Worm (Caenorhabditis elegans) whole organism, midembryonic: ENCODE data around the gene ZK666.1.

Experiments
- ref-1 ChIP-seq: fragments of 200-800 bp; sonication (Bioruptor generic); conservative IDR thresholded peaks from 2 replicates; pipeline ENCODE4 v1.3.6; 2022; ENCODE audit warnings: missing genetic modification reagents, missing genetic modification characterization, missing compliant biosample characterization
- tab-1 ChIP-seq: fragments of 200-800 bp; sonication (Bioruptor generic); IDR thresholded peaks from 2 replicates; pipeline ENCODE4 v1.3.6; 2022; ENCODE audit warnings: missing genetic modification characterization, missing compliant biosample characterization

DNA sequence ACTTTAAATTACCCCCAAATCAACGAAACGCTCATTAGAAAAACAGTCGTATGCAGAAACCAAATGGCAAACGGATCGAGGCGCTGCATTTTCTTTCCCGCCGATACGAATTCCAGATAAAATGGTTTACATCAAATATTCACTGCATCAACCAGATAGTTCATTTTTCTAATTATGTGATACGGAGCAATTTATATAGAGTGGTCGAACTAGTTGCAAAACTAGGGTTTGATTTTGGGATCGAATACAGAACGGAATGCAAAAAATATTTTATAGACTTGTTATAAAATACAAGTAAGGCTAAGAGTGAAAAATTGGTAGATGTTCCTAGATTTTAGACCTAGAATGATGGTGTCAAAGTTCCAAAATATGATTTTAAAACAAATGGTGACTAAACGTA is 48.7 kb upstream of the ZK666.1 start:
- TF ChIP-seq ref-1 (GFP tag; lab: Robert Waterston, UW) = no peak
- no peak for TF ChIP-seq tab-1 (GFP tag; lab: Robert Waterston, UW)
